ENCODE assay signal across 2 fruit fly cellular contexts in genomic region chrX:17087575-17087974, dm6.
TF ChIP-seq lines count a peak whose summit lies in the region.

Gene CG8945 (minus strand): TSS chrX:17087675.

- no peak for TF ChIP-seq CTCF in whole organism, embryonic (GFP tag; optimal IDR thresholded peaks at IDR 0.05; lab: Kevin White, UChicago)

TF ChIP-seq in whole organism, embryonic, 481 proteins besides CTCF, POLR2A, EP300 and RAD21:
- TF ChIP-seq CG12769 (tag; optimal IDR thresholded peaks at IDR 0.05; lab: Kevin White, UChicago) (no peak), Med (GFP tag; lab: Kevin White, UChicago) (peak; percentile 39), Ets65A (GFP tag; lab: Kevin White, UChicago) (no peak)

TF ChIP-seq in whole organism, prepupa, 60 proteins besides CTCF, POLR2A, EP300 and RAD21:
- TF ChIP-seq dsx (GFP tag; optimal IDR thresholded peaks at IDR 0.05; lab: Kevin White, UChicago; ENCODE audit: poor library complexity, severe bottlenecking) (no peak), dac (GFP tag; optimal IDR thresholded peaks at IDR 0.05; lab: Kevin White, UChicago) (no peak), svp (GFP tag; lab: Kevin White, UChicago) (peak; percentile 27)
